Fruit fly (Drosophila melanogaster): ENCODE results near the gene CG15219.

DNA sequence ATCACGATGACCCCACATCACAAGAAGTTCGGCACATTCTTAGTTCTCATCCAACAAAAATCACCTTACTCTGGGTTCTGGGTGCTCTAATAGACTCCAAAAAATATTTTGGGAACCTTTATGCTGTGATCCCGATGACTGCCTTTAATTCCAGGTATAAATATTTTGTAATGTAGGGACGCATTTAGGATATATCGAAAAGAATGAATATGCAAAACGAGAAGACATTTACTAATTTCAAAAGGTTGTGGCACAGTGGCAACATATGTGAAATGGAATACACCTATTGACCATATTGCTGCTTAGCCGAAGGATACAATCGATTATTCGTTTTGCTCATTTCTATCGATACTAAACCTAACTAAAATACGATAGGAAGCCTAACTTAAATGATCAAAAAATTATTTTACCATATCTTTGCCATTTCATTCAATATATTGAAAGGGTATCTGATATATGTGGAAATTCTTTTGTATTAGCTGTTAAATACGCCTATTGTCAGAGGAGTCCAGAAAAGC is 15.6 kb upstream of the CG15219 start, which contains the start of gene CG3651:
- TF ChIP-seq Blimp-1 (GFP tag; optimal IDR thresholded peaks at IDR 0.05) = no peak
- no peak for TF ChIP-seq CG3919 (GFP tag; optimal IDR thresholded peaks at IDR 0.05)
- TF ChIP-seq fd85E (GFP tag; optimal IDR thresholded peaks at IDR 0.05) = no peak
- TF ChIP-seq Ets21C (GFP tag; optimal IDR thresholded peaks at IDR 0.05) = no peak
- TF ChIP-seq esn (GFP tag; optimal IDR thresholded peaks at IDR 0.05) = no peak
- TF ChIP-seq Hr38 (GFP tag; optimal IDR thresholded peaks at IDR 0.05) = no peak
- no peak for TF ChIP-seq Hr39 (GFP tag; optimal IDR thresholded peaks at IDR 0.05)
- TF ChIP-seq CG32006 (GFP tag; optimal IDR thresholded peaks at IDR 0.05) = no peak

Measured in whole organism, prepupa.